Worm (Caenorhabditis elegans): Measurements from ENCODE around the gene col-73.

DNA sequence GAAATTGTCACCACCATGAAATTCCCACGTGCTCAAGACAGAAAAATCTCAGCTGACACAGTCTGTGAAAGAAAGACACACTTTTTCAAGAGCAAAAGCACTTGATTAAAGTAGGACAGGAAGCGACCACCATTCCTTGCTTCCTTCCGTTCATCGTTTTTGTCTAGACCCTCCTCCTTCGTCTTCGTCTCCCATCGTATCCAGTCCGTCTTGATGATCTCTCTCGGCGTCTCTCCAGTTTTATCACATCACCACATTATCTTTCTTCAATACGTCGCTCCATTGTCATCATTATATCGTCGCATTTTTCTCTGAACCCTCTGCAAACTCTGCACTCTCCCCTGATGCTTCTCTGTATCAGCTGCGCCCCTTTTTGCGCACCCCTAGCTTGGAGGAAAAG is 35.2 kb upstream of the col-73 start:
- TF ChIP-seq ama-1 (optimal IDR thresholded peaks at IDR 0.05), result no peak
- TF ChIP-seq sox-4 (tag; optimal IDR thresholded peaks at IDR 0.05), result no peak
- no peak for TF ChIP-seq fkh-10 (GFP tag; optimal IDR thresholded peaks at IDR 0.05)
- no peak for TF ChIP-seq ztf-16 (tag; optimal IDR thresholded peaks at IDR 0.05)
- TF ChIP-seq ceh-48 (tag; optimal IDR thresholded peaks at IDR 0.05), result no peak
- TF ChIP-seq dmd-4 (tag; optimal IDR thresholded peaks at IDR 0.05; ENCODE audit: borderline replicate concordance), result no peak
- no peak for TF ChIP-seq dve-1 (tag; optimal IDR thresholded peaks at IDR 0.05)
- TF ChIP-seq pqm-1 (tag; optimal IDR thresholded peaks at IDR 0.05), result no peak
- no peak for TF ChIP-seq T23F11.4 (GFP tag; optimal IDR thresholded peaks at IDR 0.05)
- TF ChIP-seq pha-4 (tag; optimal IDR thresholded peaks at IDR 0.05), result no peak
- TF ChIP-seq sox-2 (GFP tag; IDR thresholded peaks at IDR 0.05), result no peak
- no peak for TF ChIP-seq tbx-2 (tag; optimal IDR thresholded peaks at IDR 0.05)
- TF ChIP-seq nfya-1 (tag; optimal IDR thresholded peaks at IDR 0.05), result no peak

Measured in whole organism, late embryonic.